Fruit fly (Drosophila melanogaster): ENCODE data around the gene ogre.

ogre gene

DNA sequence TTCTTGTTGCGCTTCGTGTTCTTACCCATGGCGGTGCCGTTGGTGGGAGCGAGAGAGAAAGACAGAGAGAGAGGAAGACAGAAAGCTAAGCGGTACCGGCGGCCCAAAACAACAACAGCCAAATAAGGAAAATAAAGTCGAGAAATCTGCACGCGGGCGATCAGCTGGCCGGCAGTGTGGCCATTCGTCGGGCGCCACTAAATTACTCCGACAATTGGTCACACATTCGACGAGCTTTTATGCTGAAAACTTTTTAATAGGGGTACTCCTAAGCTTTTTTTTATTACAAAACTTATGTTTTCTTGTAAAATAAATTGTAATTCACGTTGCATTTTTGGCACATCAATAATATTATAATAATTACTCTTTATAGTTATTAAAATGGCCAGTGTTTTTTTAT, 22.6 kb downstream of the ogre start, which contains the start of gene Setd3 (continued):
- TF ChIP-seq CG2202 (tag; optimal IDR thresholded peaks at IDR 0.05): no peak

DNA sequence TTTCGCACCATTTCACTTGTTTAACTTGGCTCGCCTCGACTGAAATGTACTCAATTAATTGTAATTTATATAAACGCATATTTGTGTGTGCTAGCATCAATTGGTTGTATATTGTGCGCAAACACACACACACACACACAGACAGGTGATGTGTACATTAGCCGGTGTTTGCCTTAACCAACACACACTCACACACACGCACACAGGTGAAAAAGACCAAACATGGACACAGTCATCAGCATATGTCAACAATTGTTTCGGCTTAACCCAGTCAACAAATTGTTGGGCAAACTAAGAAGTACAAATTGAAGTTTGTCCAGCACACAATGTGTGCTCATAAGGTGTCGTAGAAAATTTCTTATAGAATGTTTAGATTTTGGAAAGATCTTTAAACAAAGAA, 53.7 kb downstream of the ogre start:
- no peak for TF ChIP-seq CG4404 (GFP tag; IDR thresholded peaks at IDR 0.05)
- peak; percentile 9 for TF ChIP-seq CG2116 (GFP tag; optimal IDR thresholded peaks at IDR 0.05)
- no peak for TF ChIP-seq Lim3 (GFP tag; IDR thresholded peaks at IDR 0.05)
- no peak for TF ChIP-seq CG34422 (GFP tag; IDR thresholded peaks at IDR 0.05)
- TF ChIP-seq Mes4 (GFP tag; optimal IDR thresholded peaks at IDR 0.05): peak; percentile 12
- TF ChIP-seq otp (GFP tag; IDR thresholded peaks at IDR 0.05): no peak
- no peak for TF ChIP-seq jumu (GFP tag; optimal IDR thresholded peaks at IDR 0.05)
- TF ChIP-seq CG30403 (GFP tag; optimal IDR thresholded peaks at IDR 0.05): no peak
- TF ChIP-seq PHDP (tag; optimal IDR thresholded peaks at IDR 0.05): peak; percentile 16
- no peak for TF ChIP-seq inv (GFP tag; IDR thresholded peaks at IDR 0.05; ENCODE audit: partially characterized antibody)
- no peak for TF ChIP-seq Dad (GFP tag; optimal IDR thresholded peaks at IDR 0.05)
- TF ChIP-seq CG2199 (GFP tag; IDR thresholded peaks at IDR 0.05): no peak
- TF ChIP-seq Pdp1 (GFP tag; optimal IDR thresholded peaks at IDR 0.05): no peak
- no peak for TF ChIP-seq jigr1 (GFP tag; IDR thresholded peaks at IDR 0.05)
- TF ChIP-seq CG17568 (GFP tag; optimal IDR thresholded peaks at IDR 0.05): peak; percentile 17
- no peak for TF ChIP-seq psq (GFP tag; optimal IDR thresholded peaks at IDR 0.05)
- no peak for TF ChIP-seq CG3163 (GFP tag; optimal IDR thresholded peaks at IDR 0.05)
- peak; percentile 15 for TF ChIP-seq fd102C (GFP tag; optimal IDR thresholded peaks at IDR 0.05)
- TF ChIP-seq Ssrp (tag; optimal IDR thresholded peaks at IDR 0.05): no peak
- TF ChIP-seq Scr (GFP tag; IDR thresholded peaks at IDR 0.05; ENCODE audit: partially characterized antibody): no peak
- no peak for TF ChIP-seq CG10209 (GFP tag; optimal IDR thresholded peaks at IDR 0.05)
- TF ChIP-seq Dek (tag; optimal IDR thresholded peaks at IDR 0.05): no peak
- peak; percentile 1 for TF ChIP-seq grau (tag; optimal IDR thresholded peaks at IDR 0.05)
- no peak for TF ChIP-seq CG8388 (GFP tag; optimal IDR thresholded peaks at IDR 0.05)
- no peak for TF ChIP-seq CG5245 (GFP tag; optimal IDR thresholded peaks at IDR 0.05)
- no peak for TF ChIP-seq CG4730 (GFP tag; IDR thresholded peaks at IDR 0.05)
- no peak for TF ChIP-seq CG6272 (GFP tag; IDR thresholded peaks at IDR 0.05)
- TF ChIP-seq prd (optimal IDR thresholded peaks at IDR 0.05): no peak
- no peak for TF ChIP-seq prd (GFP tag; IDR thresholded peaks at IDR 0.05)
- no peak for TF ChIP-seq CG4328 (GFP tag; optimal IDR thresholded peaks at IDR 0.05)
- TF ChIP-seq pb (GFP tag; optimal IDR thresholded peaks at IDR 0.05): no peak
- TF ChIP-seq Sin3A (optimal IDR thresholded peaks at IDR 0.05): no peak
- TF ChIP-seq CG16863 (GFP tag; optimal IDR thresholded peaks at IDR 0.05): peak; percentile 5
- TF ChIP-seq nerfin-2 (GFP tag; IDR thresholded peaks at IDR 0.05; ENCODE audit: partially characterized antibody): no peak
- peak; percentile 21 for TF ChIP-seq CoRest (tag; optimal IDR thresholded peaks at IDR 0.05)
- no peak for TF ChIP-seq chn (GFP tag; optimal IDR thresholded peaks at IDR 0.05)
- TF ChIP-seq Dip2 (GFP tag; IDR thresholded peaks at IDR 0.05): no peak
- peak; percentile 86 for TF ChIP-seq Ets65A (GFP tag)
- no peak for TF ChIP-seq Dref (GFP tag; IDR thresholded peaks at IDR 0.05)
- TF ChIP-seq CG33557 (GFP tag; optimal IDR thresholded peaks at IDR 0.05): peak; percentile 53
- no peak for TF ChIP-seq unc-4 (GFP tag; IDR thresholded peaks at IDR 0.05; ENCODE audit: partially characterized antibody)
- TF ChIP-seq GATAe (GFP tag; conservative IDR thresholded peaks at IDR 0.05): no peak
- TF ChIP-seq pfk (GFP tag; optimal IDR thresholded peaks at IDR 0.05): no peak
- peak; percentile 14 for TF ChIP-seq gem (tag; optimal IDR thresholded peaks at IDR 0.05)
- peak; percentile 54 for TF ChIP-seq CG2202 (tag; optimal IDR thresholded peaks at IDR 0.05)
- TF ChIP-seq ftz-f1 (GFP tag; optimal IDR thresholded peaks at IDR 0.05): no peak
- TF ChIP-seq CG15073 (GFP tag; optimal IDR thresholded peaks at IDR 0.05): no peak
- peak; percentile 20 for TF ChIP-seq CrebB (tag; optimal IDR thresholded peaks at IDR 0.05)
- no peak for TF ChIP-seq CG6254 (GFP tag; optimal IDR thresholded peaks at IDR 0.05)
- no peak for TF ChIP-seq CG17359 (tag; optimal IDR thresholded peaks at IDR 0.05)

All from whole organism, embryonic.